Worm (Caenorhabditis elegans) whole organism, L2 larva: ENCODE results near the gene ubh-1.
A peak's percentile ranks its signal among the peaks of the same experiment; 100 is the strongest.

Source experiments
- F13H6.1 ChIP-seq: sonication (generic microtip); optimal IDR thresholded peaks from 2 replicates; lab custom pipeline; 2016; ENCODE audit warnings: missing genetic modification characterization, missing compliant biosample characterization
- R02D3.7 ChIP-seq: fragments of 150-350 bp; optimal IDR thresholded peaks from 2 replicates; lab custom pipeline; 2014; ENCODE audit warnings: missing biosample characterization, missing genetic modification characterization
- Y55F3AM.14 ChIP-seq: fragments of 200-800 bp; sonication (Bioruptor generic); optimal IDR thresholded peaks from 2 replicates; lab custom pipeline; 2018; ENCODE audit warnings: mild to moderate bottlenecking, missing genetic modification characterization, missing compliant biosample characterization
- ZK546.5 ChIP-seq: sonication (generic microtip); optimal IDR thresholded peaks from 2 replicates; lab custom pipeline; 2017; ENCODE audit warnings: missing biosample characterization, missing genetic modification characterization
- alr-1 ChIP-seq: fragments of 150-350 bp; optimal IDR thresholded peaks from 2 replicates; lab custom pipeline; 2014; ENCODE audit warnings: missing biosample characterization, missing genetic modification characterization
- ama-1 ChIP-seq: fragments of 150-350 bp; optimal IDR thresholded peaks from 2 replicates; lab custom pipeline; 2018; ENCODE audit warnings: inconsistent platforms
- ceh-82 ChIP-seq: fragments of 150-350 bp; optimal IDR thresholded peaks from 2 replicates; lab custom pipeline; 2014; ENCODE audit warnings: missing biosample characterization, missing genetic modification characterization
- crh-2 ChIP-seq: sonication (generic microtip); optimal IDR thresholded peaks from 2 replicates; lab custom pipeline; 2017; ENCODE audit warnings: missing biosample characterization, missing genetic modification characterization
- egl-27 ChIP-seq: sonication (generic microtip); optimal IDR thresholded peaks from 3 replicates; lab custom pipeline; 2017; ENCODE audit warnings: missing biosample characterization, missing genetic modification reagents, missing genetic modification characterization
- elt-1 ChIP-seq: fragments of 150-350 bp; optimal IDR thresholded peaks from 2 replicates; lab custom pipeline; 2014; ENCODE audit warnings: missing biosample characterization, missing genetic modification characterization
- elt-3 ChIP-seq: sonication (generic microtip); optimal IDR thresholded peaks from 2 replicates; lab custom pipeline; 2017; ENCODE audit warnings: missing biosample characterization, missing genetic modification characterization
- fos-1 ChIP-seq: fragments of 150-350 bp; optimal IDR thresholded peaks from 2 replicates; lab custom pipeline; 2014; ENCODE audit warnings: missing biosample characterization, missing genetic modification characterization
- gmeb-1 ChIP-seq: fragments of 150-350 bp; optimal IDR thresholded peaks from 2 replicates; lab custom pipeline; 2014; ENCODE audit warnings: missing biosample characterization, missing genetic modification characterization
- lin-11 ChIP-seq: fragments of 150-350 bp; sonication (generic microtip); optimal IDR thresholded peaks from 2 replicates; lab custom pipeline; 2014; ENCODE audit warnings: missing biosample characterization, missing genetic modification characterization, inconsistent platforms, mixed read lengths
- lin-13 ChIP-seq: fragments of 150-350 bp; optimal IDR thresholded peaks from 2 replicates; lab custom pipeline; 2014; ENCODE audit warnings: missing biosample characterization, missing genetic modification reagents, missing genetic modification characterization
- lsy-2 ChIP-seq, 2 experiments: fragments of 150-350 bp in 1 of 2; sonication (generic microtip) in 1 of 2; optimal IDR thresholded peaks; 2 replicates each; lab custom pipeline; 2014 to 2017; ENCODE audit warnings: missing biosample characterization in 2 of 2, missing genetic modification characterization in 2 of 2
- mab-5 ChIP-seq: fragments of 150-350 bp; optimal IDR thresholded peaks from 2 replicates; lab custom pipeline; 2014; ENCODE audit warnings: missing biosample characterization, missing genetic modification characterization
- mbf-1 ChIP-seq: sonication (generic microtip); optimal IDR thresholded peaks from 2 replicates; lab custom pipeline; 2017; ENCODE audit warnings: missing biosample characterization, missing genetic modification characterization
- mdl-1 ChIP-seq, 2 experiments: fragments of 150-350 bp in 1 of 2; sonication (generic microtip) in 1 of 2; optimal IDR thresholded peaks; 2 replicates each; lab custom pipeline; 2017; ENCODE audit warnings: missing biosample characterization in 2 of 2, missing genetic modification characterization in 2 of 2
- nhr-10 ChIP-seq: sonication (generic microtip); optimal IDR thresholded peaks from 2 replicates; lab custom pipeline; 2017; ENCODE audit warnings: missing biosample characterization, missing genetic modification characterization
- nhr-11 ChIP-seq: fragments of 150-350 bp; optimal IDR thresholded peaks from 2 replicates; lab custom pipeline; 2014; ENCODE audit warnings: missing biosample characterization, missing genetic modification characterization
- nhr-129 ChIP-seq: fragments of 150-350 bp; optimal IDR thresholded peaks from 2 replicates; lab custom pipeline; 2014; ENCODE audit warnings: missing biosample characterization, missing genetic modification characterization
- nhr-21 ChIP-seq: fragments of 150-350 bp; optimal IDR thresholded peaks from 2 replicates; lab custom pipeline; 2014; ENCODE audit warnings: missing biosample characterization, missing genetic modification characterization
- nhr-237 ChIP-seq: fragments of 150-350 bp; optimal IDR thresholded peaks from 2 replicates; lab custom pipeline; 2014; ENCODE audit warnings: missing biosample characterization, missing genetic modification characterization
- nhr-25 ChIP-seq: fragments of 150-350 bp; sonication (generic microtip); optimal IDR thresholded peaks from 3 replicates; lab custom pipeline; 2014; ENCODE audit warnings: missing biosample characterization, missing genetic modification characterization
- nhr-6 ChIP-seq: fragments of 150-350 bp; optimal IDR thresholded peaks from 2 replicates; lab custom pipeline; 2014; ENCODE audit warnings: missing biosample characterization, missing genetic modification characterization
- nhr-77 ChIP-seq: fragments of 150-350 bp; optimal IDR thresholded peaks from 2 replicates; lab custom pipeline; 2014; ENCODE audit warnings: missing biosample characterization, missing genetic modification characterization
- peb-1 ChIP-seq: fragments of 150-350 bp; optimal IDR thresholded peaks from 2 replicates; lab custom pipeline; 2014; ENCODE audit warnings: missing biosample characterization, missing genetic modification characterization
- sma-3 ChIP-seq: sonication (generic microtip); optimal IDR thresholded peaks from 2 replicates; lab custom pipeline; 2016; ENCODE audit warnings: missing genetic modification reagents, missing genetic modification characterization, missing compliant biosample characterization
- sma-9 ChIP-seq, 2 experiments: fragments of 150-350 bp in 1 of 2; sonication (generic microtip) in 1 of 2; optimal IDR thresholded peaks; 2 replicates each; lab custom pipeline; 2014 to 2016; ENCODE audit warnings: missing genetic modification characterization in 2 of 2, mild to moderate bottlenecking in 1 of 2, missing biosample characterization in 1 of 2, missing compliant biosample characterization in 1 of 2, missing genetic modification reagents in 1 of 2, moderate library complexity in 1 of 2
- snpc-4 ChIP-seq: fragments of 150-350 bp; optimal IDR thresholded peaks from 2 replicates; lab custom pipeline; 2014; ENCODE audit warnings: missing biosample characterization, missing genetic modification characterization
- unc-39 ChIP-seq: fragments of 150-350 bp; optimal IDR thresholded peaks from 2 replicates; lab custom pipeline; 2014; ENCODE audit warnings: missing biosample characterization, missing genetic modification characterization
- unc-55 ChIP-seq: fragments of 150-350 bp; sonication (generic microtip); optimal IDR thresholded peaks from 3 replicates; lab custom pipeline; 2014; ENCODE audit warnings: missing biosample characterization, missing genetic modification reagents, missing genetic modification characterization
- zag-1 ChIP-seq: fragments of 150-350 bp; optimal IDR thresholded peaks from 2 replicates; lab custom pipeline; 2014; ENCODE audit warnings: missing biosample characterization, missing genetic modification characterization
- ztf-1 ChIP-seq: fragments of 200-800 bp; sonication (Bioruptor generic); conservative IDR thresholded peaks from 2 replicates; pipeline ENCODE4 v1.3.6; 2022; ENCODE audit warnings: missing genetic modification characterization, missing compliant biosample characterization
- ztf-4 ChIP-seq: fragments of 150-350 bp; optimal IDR thresholded peaks from 2 replicates; lab custom pipeline; 2014; ENCODE audit warnings: missing biosample characterization, missing genetic modification characterization

Gene ubh-1

ce11 chrV:6487878-6488277 lies 23.3 kb downstream of the ubh-1 start:
- TF ChIP-seq gmeb-1 (peak; percentile 41), mab-5 (tag; lab: Kevin White, UChicago) (no peak), fos-1 (tag; lab: Kevin White, UChicago) (no peak), nhr-129 (tag; lab: Kevin White, UChicago) (no peak), lsy-2 (tag; optimal IDR thresholded peaks at IDR 0.05; lab: Kevin White, UChicago) (no peak), crh-2 (tag; lab: Kevin White, UChicago) (peak; percentile 67), mbf-1 (no peak), nhr-237 (no peak), ama-1 (lab: Kevin White, UChicago) (peak; percentile 33), lin-13 (peak; percentile 44)

ce11 chrV:6485109-6485508 lies 26.1 kb downstream of the ubh-1 start:
- no peak for TF ChIP-seq ztf-1
- no peak for TF ChIP-seq unc-55 (GFP tag; lab: Kevin White, UChicago)
- TF ChIP-seq gmeb-1 = no peak
- TF ChIP-seq egl-27 (tag; lab: Kevin White, UChicago) = no peak
- TF ChIP-seq nhr-25 (tag; lab: Kevin White, UChicago) = no peak
- no peak for TF ChIP-seq ZK546.5
- TF ChIP-seq nhr-6 (tag; lab: Kevin White, UChicago) = no peak
- no peak for TF ChIP-seq nhr-10
- no peak for TF ChIP-seq mbf-1
- no peak for TF ChIP-seq nhr-129 (tag; lab: Kevin White, UChicago)
- TF ChIP-seq zag-1 (tag; lab: Kevin White, UChicago) = no peak
- TF ChIP-seq nhr-21 (tag; lab: Kevin White, UChicago) = no peak

ce11 chrV:6476026-6476425 lies 35.2 kb downstream of the ubh-1 start:
- TF ChIP-seq lin-13 (no peak), fos-1 (tag; lab: Kevin White, UChicago) (peak; percentile 89)

ce11 chrV:6471208-6471607 lies 40.0 kb downstream of the ubh-1 start:
- TF ChIP-seq unc-39 (no peak), mab-5 (tag; lab: Kevin White, UChicago) (peak; percentile 13), lin-13 (no peak), unc-55 (GFP tag; lab: Kevin White, UChicago) (peak; percentile 47)

- TF ChIP-seq nhr-21 (tag; lab: Kevin White, UChicago) = no peak
- TF ChIP-seq nhr-11 (tag; lab: Kevin White, UChicago) = no peak
- TF ChIP-seq ztf-4 (tag; lab: Kevin White, UChicago) = no peak
- TF ChIP-seq lsy-2 (tag; optimal IDR thresholded peaks at IDR 0.05; lab: Kevin White, UChicago) = no peak
- TF ChIP-seq nhr-129 (tag; lab: Kevin White, UChicago) = peak; percentile 14
- TF ChIP-seq Y55F3AM.14 (GFP tag; lab: Kevin White, UChicago) = no peak
- no peak for TF ChIP-seq peb-1 (tag; lab: Kevin White, UChicago)
- no peak for TF ChIP-seq snpc-4 (tag; lab: Kevin White, UChicago)
- TF ChIP-seq zag-1 (tag; lab: Kevin White, UChicago) = no peak
- no peak for TF ChIP-seq sma-3 (GFP tag; lab: Kevin White, UChicago)
- peak; percentile 14 for TF ChIP-seq sma-9 (GFP tag; optimal IDR thresholded peaks at IDR 0.05; lab: Kevin White, UChicago)
- no peak for TF ChIP-seq sma-9 (tag; optimal IDR thresholded peaks at IDR 0.05; lab: Kevin White, UChicago)
- TF ChIP-seq F13H6.1 = peak; percentile 2
- TF ChIP-seq unc-39 = no peak
- TF ChIP-seq mdl-1 (tag; optimal IDR thresholded peaks at IDR 0.05; lab: Kevin White, UChicago) = no peak
- TF ChIP-seq lin-11 (tag; lab: Kevin White, UChicago) = no peak
- TF ChIP-seq elt-3 (tag; lab: Kevin White, UChicago) = no peak
- TF ChIP-seq crh-2 (tag; lab: Kevin White, UChicago) = no peak
- TF ChIP-seq mab-5 (tag; lab: Kevin White, UChicago) = no peak
Measured at ce11 chrV:6467676-6468075, 43.5 kb downstream of the ubh-1 start.

- no peak for TF ChIP-seq lin-11 (tag; lab: Kevin White, UChicago)
- TF ChIP-seq R02D3.7 (tag; lab: Kevin White, UChicago) = no peak
- no peak for TF ChIP-seq nhr-77 (tag; lab: Kevin White, UChicago)
- TF ChIP-seq nhr-6 (tag; lab: Kevin White, UChicago) = no peak
- TF ChIP-seq crh-2 (tag; lab: Kevin White, UChicago) = no peak
- no peak for TF ChIP-seq unc-55 (GFP tag; lab: Kevin White, UChicago)
- no peak for TF ChIP-seq ama-1 (lab: Kevin White, UChicago)
- no peak for TF ChIP-seq F13H6.1
- TF ChIP-seq peb-1 (tag; lab: Kevin White, UChicago) = no peak
- no peak for TF ChIP-seq ztf-4 (tag; lab: Kevin White, UChicago)
- no peak for TF ChIP-seq alr-1 (tag; lab: Kevin White, UChicago)
- no peak for TF ChIP-seq gmeb-1
- no peak for TF ChIP-seq elt-1
- no peak for TF ChIP-seq ceh-82
- no peak for TF ChIP-seq nhr-21 (tag; lab: Kevin White, UChicago)
Measured at ce11 chrV:6464765-6465164, 46.4 kb downstream of the ubh-1 start, which contains the start of gene unc-83. TSS of gene unc-83 (plus strand) at chrV:6465065.
